Worm (Caenorhabditis elegans): ENCODE measurements around the gene F49F1.18.
"Not testable (repeated sequence)": the region's sequence is repeated elsewhere in the genome, so short reads cannot be mapped to it uniquely, and the experiment has no call there.

DNA sequence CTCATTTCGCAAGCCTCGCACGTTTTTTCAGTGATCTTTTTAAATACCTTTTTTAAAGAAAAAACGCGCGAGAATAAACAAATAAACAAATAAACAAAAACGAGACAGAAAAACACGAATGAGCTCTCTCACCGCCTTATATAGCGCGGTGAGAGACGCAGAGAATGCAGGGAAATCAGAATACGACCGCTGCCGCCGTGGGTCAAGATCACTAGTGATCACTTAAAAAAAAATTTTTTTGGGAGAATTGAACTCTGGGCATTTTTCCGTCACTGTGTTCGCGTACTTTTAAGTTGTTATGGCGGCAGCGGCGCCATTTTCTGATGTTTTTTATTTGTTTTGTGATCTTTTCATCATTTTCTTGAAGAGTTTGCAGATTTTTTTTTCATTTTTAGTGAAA, 47.7 kb upstream of the F49F1.18 start:
- TF ChIP-seq F37B4.10 (GFP tag; IDR thresholded peaks at IDR 0.05); die-1 (tag; optimal IDR thresholded peaks at IDR 0.05); D2030.7 (GFP tag; IDR thresholded peaks at IDR 0.05); unc-62 (GFP tag; optimal IDR thresholded peaks at IDR 0.05); ZK185.1 (tag; optimal IDR thresholded peaks at IDR 0.05; ENCODE audit: poor library complexity, severe bottlenecking); lsl-1 (GFP tag; optimal IDR thresholded peaks at IDR 0.05); madf-3 (GFP tag; IDR thresholded peaks at IDR 0.05); mes-4 (tag; optimal IDR thresholded peaks at IDR 0.05); ccch-3 (GFP tag; optimal IDR thresholded peaks at IDR 0.05): not testable (repeated sequence)
